Worm (Caenorhabditis elegans): ENCODE data around the gene F19B10.3.

F19B10.3 gene

DNA sequence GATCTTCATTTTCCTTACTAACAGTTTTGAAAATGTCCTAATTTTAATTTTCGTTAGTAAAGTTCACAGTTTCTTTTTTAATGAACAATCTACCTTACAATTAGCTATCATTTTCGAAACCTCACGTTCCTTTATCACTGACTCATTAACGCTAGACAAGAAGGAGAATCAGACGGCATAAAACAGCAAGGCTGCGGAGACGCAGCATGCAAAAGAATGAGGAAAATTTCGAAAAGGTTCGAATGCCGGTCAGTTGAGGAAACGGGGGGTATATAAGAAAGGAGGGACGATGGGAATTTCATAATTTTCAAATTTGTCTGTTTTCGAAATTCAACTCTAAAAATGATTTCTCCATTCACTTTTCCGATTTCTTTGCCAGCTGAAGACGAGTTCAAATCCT lies 2.6 kb upstream of the F19B10.3 start, which contains the start of gene F19B10.13:
Gene F19B10.13 (plus strand): TSS at position 343 of the 400 bp plus-strand sequence.
- TF ChIP-seq C06A6.2 (GFP tag; conservative IDR thresholded peaks at IDR 0.05) (no peak), nhr-80 (tag; optimal IDR thresholded peaks at IDR 0.05) (peak; percentile 48), hmg-20 (GFP tag; IDR thresholded peaks at IDR 0.05) (no peak), attf-5 (GFP tag; optimal IDR thresholded peaks at IDR 0.05) (peak; percentile 55), dox-1 (GFP tag; IDR thresholded peaks at IDR 0.05) (0 out of 2 replicates have a peak, but pooled peaks have one; percentile 28), cebp-1 (GFP tag; IDR thresholded peaks at IDR 0.05) (peak; percentile 72), cebp-1 (tag; optimal IDR thresholded peaks at IDR 0.05) (peak; percentile 90)

ce11 chrII:3663796-3664195 lies 774 bp upstream of the F19B10.3 start, which contains the start of gene F19B10.6:
F19B10.6 (minus strand) TSS chrII:3663896.
- no peak for TF ChIP-seq atf-7 (tag; optimal IDR thresholded peaks at IDR 0.05)

DNA sequence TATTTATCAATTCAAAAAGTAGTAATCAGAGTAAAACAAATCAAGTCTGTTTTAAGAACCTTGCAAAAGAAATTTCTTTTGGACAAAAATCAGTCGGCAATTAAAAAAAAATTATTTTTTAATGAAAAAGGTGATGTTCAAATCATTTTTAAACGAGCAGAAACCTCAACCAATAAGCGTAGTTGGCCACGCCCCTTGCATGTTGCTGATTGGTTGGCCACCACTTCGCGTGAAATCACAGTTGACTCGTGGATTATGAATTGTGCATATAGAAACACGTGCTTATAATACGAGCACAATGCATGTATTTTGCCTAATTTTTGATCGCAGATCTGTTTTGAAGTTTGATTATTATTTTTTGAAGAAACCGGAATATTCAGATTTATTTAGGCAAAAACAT lies 611 bp downstream of the F19B10.3 start:
- TF ChIP-seq nfyb-1 (GFP tag; IDR thresholded peaks at IDR 0.05) (0 out of 2 replicates have a peak, but pooled peaks have one; percentile 50), ztf-18 (tag; optimal IDR thresholded peaks at IDR 0.05) (no peak)

DNA sequence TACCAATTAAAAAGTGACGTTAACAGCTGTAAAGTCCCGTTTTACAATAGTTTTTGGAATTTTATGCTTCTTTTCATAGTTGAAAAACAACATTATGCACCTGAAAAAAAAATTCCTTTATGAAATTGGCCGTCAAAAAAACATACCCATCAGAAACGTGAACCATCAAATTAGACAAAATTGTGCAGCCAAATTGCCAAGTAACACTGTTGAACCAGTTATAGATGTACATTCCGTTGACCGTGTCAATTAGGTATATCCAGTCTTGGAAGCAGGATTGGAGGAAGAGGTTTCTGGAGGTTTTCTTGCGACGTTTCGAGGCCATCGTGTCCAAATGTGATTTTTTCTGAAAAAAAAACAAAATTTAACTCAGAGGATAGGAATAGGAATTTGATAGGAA lies 4.7 kb downstream of the F19B10.3 start, which contains the start of gene srx-97:
Gene srx-97 (minus strand): TSS at position 101 of the 400 bp plus-strand sequence.
- no peak for TF ChIP-seq zfh-2 (GFP tag; conservative IDR thresholded peaks at IDR 0.05)
- TF ChIP-seq ztf-18 (tag; optimal IDR thresholded peaks at IDR 0.05): no peak
- TF ChIP-seq mxl-1 (tag; optimal IDR thresholded peaks at IDR 0.05): no peak
- no peak for TF ChIP-seq attf-3 (GFP tag; conservative IDR thresholded peaks at IDR 0.05)
- no peak for TF ChIP-seq Y95B8A.8 (GFP tag; IDR thresholded peaks at IDR 0.05)
- no peak for TF ChIP-seq egrh-3 (GFP tag; IDR thresholded peaks at IDR 0.05)
- no peak for TF ChIP-seq Y56A3A.18 (GFP tag; IDR thresholded peaks at IDR 0.05)
- no peak for TF ChIP-seq hlh-12 (tag; optimal IDR thresholded peaks at IDR 0.05)
- no peak for TF ChIP-seq C17E4.6 (GFP tag; IDR thresholded peaks at IDR 0.05)
- TF ChIP-seq rec-8 (tag; optimal IDR thresholded peaks at IDR 0.05): no peak
- no peak for TF ChIP-seq die-1 (tag; optimal IDR thresholded peaks at IDR 0.05)
- TF ChIP-seq rcor-1 (GFP tag; IDR thresholded peaks at IDR 0.05): no peak
- TF ChIP-seq sea-2 (GFP tag; IDR thresholded peaks at IDR 0.05): no peak
- TF ChIP-seq ceh-40 (GFP tag; IDR thresholded peaks at IDR 0.05): no peak
- no peak for TF ChIP-seq tbp1 (GFP tag; optimal IDR thresholded peaks at IDR 0.05)

- TF ChIP-seq athp-1 (tag; optimal IDR thresholded peaks at IDR 0.05) (no peak), F57A8.1 (GFP tag; optimal IDR thresholded peaks at IDR 0.05) (no peak), F10E7.11 (tag; optimal IDR thresholded peaks at IDR 0.05) (no peak), nhr-90 (tag; optimal IDR thresholded peaks at IDR 0.05) (no peak), nfya-1 (tag; optimal IDR thresholded peaks at IDR 0.05; ENCODE audit: borderline replicate concordance, insufficient read depth) (no peak), snpc-1.3 (tag; optimal IDR thresholded peaks at IDR 0.05; ENCODE audit: insufficient read depth) (no peak), T26A5.8 (tag; optimal IDR thresholded peaks at IDR 0.05) (no peak), lir-1 (GFP tag; conservative IDR thresholded peaks at IDR 0.05) (no peak), lin-26 (GFP tag; IDR thresholded peaks at IDR 0.05) (no peak), rpc-1 (optimal IDR thresholded peaks at IDR 0.05) (no peak), rpc-1 (tag; optimal IDR thresholded peaks at IDR 0.05) (no peak)
Observed at ce11 chrII:3670956-3671355, 6.4 kb downstream of the F19B10.3 start, which contains the start of gene srx-98. srx-98 (minus strand) TSS chrII:3671056.
